Fruit fly (Drosophila melanogaster): Measurements from ENCODE around the gene CG13385.

DNA sequence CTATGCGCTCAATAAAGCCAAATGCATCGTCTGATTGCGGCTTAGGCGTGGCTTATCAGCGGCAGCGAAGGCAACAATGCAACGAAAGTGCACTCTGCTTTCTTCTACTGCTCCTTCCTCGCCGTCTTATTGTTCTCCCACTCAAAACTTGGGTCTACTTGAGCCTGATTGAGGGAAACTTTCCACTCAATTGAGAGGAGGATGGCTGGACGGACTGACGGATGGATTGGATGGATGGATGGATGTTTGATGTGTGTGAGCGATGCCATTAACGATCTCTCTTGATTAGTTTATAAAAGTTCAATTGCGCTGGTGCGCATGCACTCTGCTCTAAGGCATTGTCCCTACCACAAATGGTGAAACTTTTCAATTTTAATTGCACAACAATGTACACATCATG lies 26.6 kb downstream of the CG13385 start:
- TF ChIP-seq CG11617 (GFP tag; optimal IDR thresholded peaks at IDR 0.05) (no peak), Mnt (GFP tag; optimal IDR thresholded peaks at IDR 0.05) (no peak), cnc (optimal IDR thresholded peaks at IDR 0.05) (no peak), pad (GFP tag; optimal IDR thresholded peaks at IDR 0.05) (no peak)
